Worm (Caenorhabditis elegans) whole organism, L1 larva: ENCODE measurements around the gene srlf-32.

Experiments used
- dpl-1 ChIP-seq, 3 experiments: fragments of 150-350 bp in 2 of 3; sonication (generic microtip) in 1 of 3; optimal IDR thresholded peaks; 2 replicates each; lab custom pipeline; 2014 to 2017; ENCODE audit warnings: missing biosample characterization in 3 of 3, missing genetic modification characterization in 3 of 3, missing genetic modification reagents in 3 of 3
- lin-15B ChIP-seq: fragments of 150-350 bp; sonication (generic microtip); optimal IDR thresholded peaks from 3 replicates; lab custom pipeline; 2014; ENCODE audit warnings: missing biosample characterization, missing genetic modification characterization
- lsy-2 ChIP-seq, 2 experiments: fragments of 150-350 bp; optimal IDR thresholded peaks; 2 replicates each; lab custom pipeline; 2014; ENCODE audit warnings: missing biosample characterization in 2 of 2, missing genetic modification characterization in 2 of 2
- nhr-84 ChIP-seq: sonication (generic microtip); optimal IDR thresholded peaks from 2 replicates; lab custom pipeline; 2017; ENCODE audit warnings: missing biosample characterization, missing genetic modification characterization
- pqm-1 ChIP-seq: sonication (generic microtip); optimal IDR thresholded peaks from 3 replicates; lab custom pipeline; 2017; ENCODE audit warnings: missing biosample characterization, missing genetic modification characterization
- skn-1 ChIP-seq: fragments of 150-350 bp; optimal IDR thresholded peaks from 2 replicates; lab custom pipeline; 2014; ENCODE audit warnings: missing biosample characterization, missing genetic modification characterization

ce11 chrIV:11882534-11882933 lies 43.3 kb upstream of the srlf-32 start:
- TF ChIP-seq pqm-1, result no peak
- TF ChIP-seq dpl-1 (GFP tag; optimal IDR thresholded peaks at IDR 0.05; lab: Kevin White, UChicago), result no peak
- no peak for TF ChIP-seq lsy-2 (tag; optimal IDR thresholded peaks at IDR 0.05; lab: Kevin White, UChicago)
- no peak for TF ChIP-seq nhr-84 (tag; lab: Kevin White, UChicago)
- no peak for TF ChIP-seq lin-15B (tag; lab: Kevin White, UChicago)
- TF ChIP-seq skn-1 (tag; lab: Kevin White, UChicago), result no peak
